Worm (Caenorhabditis elegans) whole organism, L4 larva: ENCODE data around the gene C26G2.2.
A peak's percentile ranks its signal among the peaks of the same experiment; 100 is the strongest.

Source experiments
- D1046.2 ChIP-seq: fragments of 200-800 bp; sonication (Bioruptor generic); IDR thresholded peaks from 2 replicates; pipeline ENCODE4 v1.3.6; 2022; ENCODE audit warnings: missing genetic modification characterization, missing compliant biosample characterization
- F37D6.2 ChIP-seq: sonication (generic microtip); optimal IDR thresholded peaks from 2 replicates; lab custom pipeline; 2016; ENCODE audit warnings: mild to moderate bottlenecking, missing genetic modification characterization, missing compliant biosample characterization
- F44E2.7 ChIP-seq: fragments of 200-800 bp; sonication (Bioruptor generic); IDR thresholded peaks from 2 replicates; pipeline ENCODE4 v2.1.2; 2022; ENCODE audit warnings: missing genetic modification characterization, missing compliant biosample characterization
- Y5F2A.4 ChIP-seq: fragments of 200-800 bp; sonication (Bioruptor generic); optimal IDR thresholded peaks from 2 replicates; lab custom pipeline; 2018; ENCODE audit warnings: mild to moderate bottlenecking, missing genetic modification characterization, missing compliant biosample characterization
- attf-4 ChIP-seq: sonication (generic microtip); optimal IDR thresholded peaks from 3 replicates; lab custom pipeline; 2017; ENCODE audit warnings: missing biosample characterization, missing genetic modification characterization
- ceh-44 ChIP-seq: fragments of 200-800 bp; sonication (Bioruptor generic); IDR thresholded peaks from 2 replicates; pipeline ENCODE4 v1.3.6; 2022; ENCODE audit warnings: missing genetic modification reagents, missing genetic modification characterization, missing compliant biosample characterization
- ces-1 ChIP-seq: fragments of 150-350 bp; sonication (generic microtip); optimal IDR thresholded peaks from 4 replicates; lab custom pipeline; 2014; ENCODE audit warnings: missing biosample characterization, missing genetic modification reagents, missing genetic modification characterization
- ctbp-1 ChIP-seq: fragments of 200-800 bp; sonication (Bioruptor generic); IDR thresholded peaks from 2 replicates; pipeline ENCODE4 v1.3.6; 2022; ENCODE audit warnings: missing genetic modification reagents, missing genetic modification characterization, missing compliant biosample characterization
- daf-12 ChIP-seq: fragments of 150-350 bp; optimal IDR thresholded peaks from 2 replicates; lab custom pipeline; 2014; ENCODE audit warnings: missing biosample characterization, missing genetic modification reagents, missing genetic modification characterization
- daf-16 ChIP-seq, 3 experiments: sonication (generic microtip); optimal IDR thresholded peaks; 2 replicates each; lab custom pipeline; 2016 to 2017; ENCODE audit warnings: missing genetic modification characterization in 3 of 3, missing genetic modification reagents in 3 of 3, mild to moderate bottlenecking in 2 of 3, missing compliant biosample characterization in 2 of 3, missing biosample characterization in 1 of 3, moderate library complexity in 1 of 3
- dmd-6 ChIP-seq: fragments of 200-800 bp; sonication (Bioruptor generic); IDR thresholded peaks from 2 replicates; pipeline ENCODE4 v1.3.6; 2022; ENCODE audit warnings: missing genetic modification reagents, missing genetic modification characterization, missing compliant biosample characterization
- dmd-9 ChIP-seq: fragments of 200-800 bp; sonication (Bioruptor generic); IDR thresholded peaks from 2 replicates; pipeline ENCODE4 v1.3.6; 2022; ENCODE audit warnings: missing genetic modification reagents, missing genetic modification characterization, missing compliant biosample characterization
- egl-43 ChIP-seq: fragments of 200-800 bp; sonication (Bioruptor generic); IDR thresholded peaks from 2 replicates; pipeline ENCODE4 v1.3.6; 2022; ENCODE audit warnings: missing genetic modification reagents, missing genetic modification characterization, missing compliant biosample characterization
- fkh-10 ChIP-seq: fragments of 150-350 bp; optimal IDR thresholded peaks from 2 replicates; lab custom pipeline; 2014; ENCODE audit warnings: missing biosample characterization, missing genetic modification reagents, missing genetic modification characterization
- fos-1 ChIP-seq: fragments of 150-350 bp; optimal IDR thresholded peaks from 2 replicates; lab custom pipeline; 2014; ENCODE audit warnings: missing biosample characterization, missing genetic modification characterization
- hif-1 ChIP-seq, 2 experiments: sonication (generic microtip); optimal IDR thresholded peaks; 2 replicates each; lab custom pipeline; 2016 to 2017; ENCODE audit warnings: missing compliant biosample characterization in 2 of 2, missing genetic modification characterization in 2 of 2, missing genetic modification reagents in 2 of 2, missing genotype in 2 of 2, mild to moderate bottlenecking in 1 of 2
- hlh-11 ChIP-seq: fragments of 200-800 bp; sonication (Bioruptor generic); optimal IDR thresholded peaks from 2 replicates; lab custom pipeline; 2018; ENCODE audit warnings: mild to moderate bottlenecking, missing genetic modification characterization, missing compliant biosample characterization
- hlh-30 ChIP-seq: sonication (generic microtip); optimal IDR thresholded peaks from 2 replicates; lab custom pipeline; 2017; ENCODE audit warnings: antibody characterized with exemption, mild to moderate bottlenecking, missing genetic modification characterization, missing compliant biosample characterization; ENCODE audit not compliant: insufficient read depth
- hmg-1.1 ChIP-seq: fragments of 200-800 bp; sonication (Bioruptor generic); IDR thresholded peaks from 2 replicates; pipeline ENCODE4 v1.3.6; 2022; ENCODE audit warnings: missing genetic modification reagents, missing genetic modification characterization, missing compliant biosample characterization
- lin-1 ChIP-seq: fragments of 200-800 bp; sonication (Bioruptor generic); IDR thresholded peaks from 2 replicates; pipeline ENCODE4 v1.3.6; 2022; ENCODE audit warnings: missing genetic modification reagents, missing genetic modification characterization, missing compliant biosample characterization
- lin-29 ChIP-seq: fragments of 200-800 bp; sonication (Bioruptor generic); IDR thresholded peaks from 2 replicates; pipeline ENCODE4 v1.3.6; 2022; ENCODE audit warnings: missing genetic modification reagents, missing genetic modification characterization, missing compliant biosample characterization
- lsy-2 ChIP-seq, 2 experiments: fragments of 150-350 bp in 1 of 2; sonication (generic microtip) in 1 of 2; optimal IDR thresholded peaks; 2 replicates each; lab custom pipeline; 2014 to 2017; ENCODE audit warnings: missing biosample characterization in 2 of 2, missing genetic modification characterization in 2 of 2
- mdt-29 ChIP-seq: fragments of 200-800 bp; sonication (Bioruptor generic); IDR thresholded peaks from 2 replicates; pipeline ENCODE4 v1.3.6; 2022; ENCODE audit warnings: missing genetic modification reagents, missing genetic modification characterization, missing compliant biosample characterization
- mep-1 ChIP-seq: fragments of 150-350 bp; sonication (generic microtip); optimal IDR thresholded peaks from 3 replicates; lab custom pipeline; 2014; ENCODE audit warnings: missing biosample characterization, missing genetic modification characterization
- nhr-11 ChIP-seq: fragments of 150-350 bp; optimal IDR thresholded peaks from 2 replicates; lab custom pipeline; 2014; ENCODE audit warnings: missing biosample characterization, missing genetic modification characterization
- nhr-42 ChIP-seq: fragments of 200-800 bp; sonication (Bioruptor generic); IDR thresholded peaks from 2 replicates; pipeline ENCODE4 v1.3.6; 2022; ENCODE audit warnings: missing genetic modification characterization, missing compliant biosample characterization
- nhr-77 ChIP-seq: fragments of 150-350 bp; optimal IDR thresholded peaks from 2 replicates; lab custom pipeline; 2014; ENCODE audit warnings: missing biosample characterization, missing genetic modification characterization
- rbr-2 ChIP-seq: sonication (generic microtip); optimal IDR thresholded peaks from 2 replicates; lab custom pipeline; 2016; ENCODE audit warnings: missing genotype, missing genetic modification characterization, missing compliant biosample characterization
- set-16 ChIP-seq: fragments of 200-800 bp; sonication (Bioruptor generic); IDR thresholded peaks from 2 replicates; pipeline ENCODE4 v1.3.6; 2022; ENCODE audit warnings: missing genetic modification reagents, missing genetic modification characterization, missing compliant biosample characterization
- snpc-4 ChIP-seq: fragments of 150-350 bp; optimal IDR thresholded peaks from 2 replicates; lab custom pipeline; 2014; ENCODE audit warnings: missing biosample characterization, missing genetic modification characterization
- unc-130 ChIP-seq: sonication (generic microtip); optimal IDR thresholded peaks from 2 replicates; lab custom pipeline; 2016; ENCODE audit warnings: missing genetic modification reagents, missing genetic modification characterization, missing compliant biosample characterization
- unc-62 ChIP-seq, 3 experiments: fragments of 150-350 bp in 1 of 3; sonication (generic microtip); optimal IDR thresholded peaks in 2 of 3; peaks in 1 of 3; 1 replicate in 1 of 3; 2 replicates in 2 of 3; lab custom pipeline; 2014 to 2017; ENCODE audit warnings: missing biosample characterization in 3 of 3, missing genetic modification characterization in 3 of 3, missing genetic modification reagents in 3 of 3, missing genotype in 1 of 3

The C26G2.2 gene

ce11 chrX:14637445-14637844 lies 26.7 kb upstream of the C26G2.2 start:
- no peak for TF ChIP-seq hlh-11 (tag; lab: Kevin White, UChicago)
- 0 out of 2 replicates have a peak, but pooled peaks have one; percentile 48 for TF ChIP-seq egl-43
- TF ChIP-seq snpc-4 (tag; lab: Kevin White, UChicago) = peak; percentile 26
- TF ChIP-seq D1046.2 = 0 out of 2 replicates have a peak, but pooled peaks have one; percentile 30
- no peak for TF ChIP-seq Y5F2A.4 (GFP tag; lab: Kevin White, UChicago)

ce11 chrX:14639941-14640340 lies 24.2 kb upstream of the C26G2.2 start:
- TF ChIP-seq daf-12 (tag; lab: Kevin White, UChicago) (no peak), egl-43 (0 out of 2 replicates have a peak, but pooled peaks have one; percentile 42), attf-4 (no peak), hmg-1.1 (GFP tag; lab: Robert Waterston, UW) (peak; percentile 64), nhr-11 (tag; lab: Kevin White, UChicago) (peak; percentile 17), hlh-11 (tag; lab: Kevin White, UChicago) (peak; percentile 24), lsy-2 (tag; optimal IDR thresholded peaks at IDR 0.05; lab: Kevin White, UChicago) (peak in 1 of 2 experiments; percentile 46), F37D6.2 (tag; lab: Kevin White, UChicago) (peak; percentile 58), mep-1 (peak; percentile 71), hlh-30 (tag; lab: Kevin White, UChicago) (peak; percentile 19), rbr-2 (peak; percentile 72), ctbp-1 (GFP tag; lab: Robert Waterston, UW) (peak; percentile 74), ceh-44 (no peak), set-16 (GFP tag; lab: Robert Waterston, UW) (peak; percentile 67), daf-16 (GFP tag; optimal IDR thresholded peaks at IDR 0.05; lab: Kevin White, UChicago) (peak in 1 of 2 experiments; percentile 4), daf-16 (tag; optimal IDR thresholded peaks at IDR 0.05; lab: Kevin White, UChicago) (no peak), mdt-29 (GFP tag; lab: Robert Waterston, UW) (no peak), dmd-6 (GFP tag; lab: Robert Waterston, UW) (0 out of 2 replicates have a peak, but pooled peaks have one; percentile 8), fkh-10 (GFP tag; lab: Kevin White, UChicago) (peak; percentile 90), hif-1 (tag; optimal IDR thresholded peaks at IDR 0.05; lab: Kevin White, UChicago) (peak in 1 of 2 experiments; percentile 31), unc-130 (no peak)
- TF ChIP-seq, all 104 proteins: peak for 15

- peak in 1 of 2 experiments; percentile 13 for TF ChIP-seq unc-62 (GFP tag; optimal IDR thresholded peaks at IDR 0.05 in 1 of 2; lab: Kevin White, UChicago)
- no peak for TF ChIP-seq unc-62 (tag; optimal IDR thresholded peaks at IDR 0.05; lab: Kevin White, UChicago)
- TF ChIP-seq unc-130 = no peak
- no peak for TF ChIP-seq dmd-9 (GFP tag; lab: Robert Waterston, UW)
These were observed 18.7 kb upstream of the C26G2.2 start, which contains the start of gene F54E4.4 for ce11 chrX:14645392-14645791. Gene F54E4.4, minus strand, starts transcription at chrX:14645492.

- TF ChIP-seq ctbp-1 (GFP tag; lab: Robert Waterston, UW) (peak; percentile 29; the same call in 1 of the 2 replicates), lin-29 (GFP tag; lab: Robert Waterston, UW) (no peak)
These were observed 14.9 kb upstream of the C26G2.2 start for ce11 chrX:14649224-14649623.

- TF ChIP-seq F44E2.7 (GFP tag; lab: Robert Waterston, UW) (no peak), nhr-42 (GFP tag; lab: Robert Waterston, UW) (no peak), nhr-77 (tag; lab: Kevin White, UChicago) (no peak), ces-1 (GFP tag; lab: Kevin White, UChicago) (no peak), lin-1 (no peak), fos-1 (tag; lab: Kevin White, UChicago) (no peak), unc-62 (GFP tag; optimal IDR thresholded peaks at IDR 0.05 in 1 of 2; lab: Kevin White, UChicago) (peak in 1 of 2 experiments; percentile 8), unc-62 (tag; optimal IDR thresholded peaks at IDR 0.05; lab: Kevin White, UChicago) (no peak)
These were observed 12.1 kb upstream of the C26G2.2 start for ce11 chrX:14652058-14652457.
